Fruit fly (Drosophila melanogaster): ENCODE data around the gene Sry-beta.

Sry-beta gene

dm6 chr3R:30046029-30047001 lies 6.8 kb downstream of the Sry-beta start, which contains the start of the genes RpL32 and CG7943 (continued):
- peak; percentile 93 for TF ChIP-seq CG17829 (tag; optimal IDR thresholded peaks at IDR 0.05)
- peak; percentile 85 for TF ChIP-seq trh (GFP tag; optimal IDR thresholded peaks at IDR 0.05)
- peak; percentile 73 for TF ChIP-seq CG16815 (GFP tag; optimal IDR thresholded peaks at IDR 0.05)
- TF ChIP-seq Stat92E (GFP tag; optimal IDR thresholded peaks at IDR 0.05), result no peak
- peak; percentile 88 for TF ChIP-seq klu (GFP tag; IDR thresholded peaks at IDR 0.05)
- TF ChIP-seq CG11398 (GFP tag; optimal IDR thresholded peaks at IDR 0.05), result peak; percentile 86
- peak; percentile 48 for TF ChIP-seq CG15479 (GFP tag; optimal IDR thresholded peaks at IDR 0.05)
- peak; percentile 95 for TF ChIP-seq slbo (GFP tag; IDR thresholded peaks at IDR 0.05)
- peak; percentile 74 for TF ChIP-seq NC2α (GFP tag; optimal IDR thresholded peaks at IDR 0.05)
- peak; percentile 79 for TF ChIP-seq Usf (GFP tag; optimal IDR thresholded peaks at IDR 0.05)
- no peak for TF ChIP-seq CG17568 (GFP tag; optimal IDR thresholded peaks at IDR 0.05)
- peak; percentile 93 for TF ChIP-seq schlank (tag; optimal IDR thresholded peaks at IDR 0.05)
- TF ChIP-seq gsb-n (tag; optimal IDR thresholded peaks at IDR 0.05), result peak; percentile 76
- peak; percentile 70 for TF ChIP-seq az2 (GFP tag; optimal IDR thresholded peaks at IDR 0.05)
- peak; percentile 85 for TF ChIP-seq Poxn (GFP tag; IDR thresholded peaks at IDR 0.05)
- TF ChIP-seq NK7.1 (GFP tag; optimal IDR thresholded peaks at IDR 0.05), result peak; percentile 95
- peak; percentile 82 for TF ChIP-seq Ssrp (tag; optimal IDR thresholded peaks at IDR 0.05)
- peak; percentile 95 for TF ChIP-seq CG4424 (GFP tag; optimal IDR thresholded peaks at IDR 0.05)
- TF ChIP-seq al (GFP tag; IDR thresholded peaks at IDR 0.05), result peak; percentile 95
- peak; percentile 96 for TF ChIP-seq CG14014 (GFP tag; IDR thresholded peaks at IDR 0.05)
- TF ChIP-seq lab (GFP tag; optimal IDR thresholded peaks at IDR 0.05), result peak; percentile 98
- peak; percentile 80 for TF ChIP-seq Bdp1 (GFP tag; optimal IDR thresholded peaks at IDR 0.05)
- peak; percentile 83 for TF ChIP-seq Lim3 (GFP tag; IDR thresholded peaks at IDR 0.05)
- peak; percentile 79 for TF ChIP-seq CG9797 (GFP tag; optimal IDR thresholded peaks at IDR 0.05)
- peak; percentile 92 for TF ChIP-seq Fer2 (tag; optimal IDR thresholded peaks at IDR 0.05)
- TF ChIP-seq psq (GFP tag; optimal IDR thresholded peaks at IDR 0.05), result peak; percentile 62
- no peak for TF ChIP-seq CG1832 (GFP tag; optimal IDR thresholded peaks at IDR 0.05)
- TF ChIP-seq CG30020 (tag; optimal IDR thresholded peaks at IDR 0.05), result peak; percentile 88
- peak; percentile 92 for TF ChIP-seq CG7357 (GFP tag; IDR thresholded peaks at IDR 0.05)
- no peak for TF ChIP-seq Dfd (GFP tag; optimal IDR thresholded peaks at IDR 0.05)
- TF ChIP-seq croc (GFP tag; conservative IDR thresholded peaks at IDR 0.05), result peak; percentile 87
- TF ChIP-seq CG9437 (GFP tag; optimal IDR thresholded peaks at IDR 0.05), result peak; percentile 76
- peak; percentile 83 for TF ChIP-seq CG13424 (tag; optimal IDR thresholded peaks at IDR 0.05)
- TF ChIP-seq CG10209 (GFP tag; optimal IDR thresholded peaks at IDR 0.05), result peak; percentile 90
- peak; percentile 81 for TF ChIP-seq Chrac-16 (GFP tag; optimal IDR thresholded peaks at IDR 0.05)
- peak; percentile 88 for TF ChIP-seq aop (GFP tag; IDR thresholded peaks at IDR 0.05)
- peak; percentile 95 for TF ChIP-seq CG6765 (GFP tag; optimal IDR thresholded peaks at IDR 0.05)
- TF ChIP-seq Abd-B (GFP tag; optimal IDR thresholded peaks at IDR 0.05), result peak; percentile 83
- peak; percentile 98 for TF ChIP-seq Sin3A (optimal IDR thresholded peaks at IDR 0.05)
- peak; percentile 89 for TF ChIP-seq sr (GFP tag; IDR thresholded peaks at IDR 0.05)
- peak; percentile 71 for TF ChIP-seq Deaf1 (tag; optimal IDR thresholded peaks at IDR 0.05)
- TF ChIP-seq Hr3 (GFP tag; optimal IDR thresholded peaks at IDR 0.05), result peak; percentile 89
- peak; percentile 78 for TF ChIP-seq CG12942 (GFP tag; optimal IDR thresholded peaks at IDR 0.05)
- TF ChIP-seq stc (GFP tag; IDR thresholded peaks at IDR 0.05), result peak; percentile 95
- TF ChIP-seq D19B (GFP tag; optimal IDR thresholded peaks at IDR 0.05), result peak; percentile 85
- TF ChIP-seq tio (GFP tag; optimal IDR thresholded peaks at IDR 0.05), result no peak
- TF ChIP-seq NfI (GFP tag; optimal IDR thresholded peaks at IDR 0.05), result peak; percentile 96
- TF ChIP-seq gt (GFP tag; IDR thresholded peaks at IDR 0.05), result peak; percentile 82
- peak; percentile 92 for TF ChIP-seq CG2120 (GFP tag; optimal IDR thresholded peaks at IDR 0.05)

Measured in whole organism, embryonic.